Worm (Caenorhabditis elegans) whole organism, early embryonic: ENCODE measurements around the gene C25F9.12.

Source experiments
- B0310.2 ChIP-seq: sonication (generic microtip); optimal IDR thresholded peaks from 2 replicates; lab custom pipeline; 2016; ENCODE audit warnings: mild to moderate bottlenecking, missing genetic modification characterization, missing compliant biosample characterization
- F13C5.2 ChIP-seq: sonication (generic microtip); optimal IDR thresholded peaks from 2 replicates; lab custom pipeline; 2017; ENCODE audit warnings: mild to moderate bottlenecking, missing genetic modification characterization, inconsistent platforms, missing compliant biosample characterization
- aly-1 ChIP-seq: sonication (generic microtip); optimal IDR thresholded peaks from 2 replicates; lab custom pipeline; 2016; ENCODE audit warnings: missing genetic modification characterization, missing compliant biosample characterization
- ama-1 ChIP-seq: fragments of 150-350 bp; optimal IDR thresholded peaks from 2 replicates; lab custom pipeline; 2014
- ceh-13 ChIP-seq: fragments of 200-800 bp; sonication (Bioruptor generic); optimal IDR thresholded peaks from 2 replicates; lab custom pipeline; 2018; ENCODE audit warnings: mild to moderate bottlenecking, missing genetic modification characterization, missing compliant biosample characterization
- ceh-36 ChIP-seq: sonication (generic microtip); optimal IDR thresholded peaks from 2 replicates; lab custom pipeline; 2016; ENCODE audit warnings: missing genetic modification characterization, inconsistent platforms, missing compliant biosample characterization
- ets-7 ChIP-seq: sonication (generic microtip); optimal IDR thresholded peaks from 2 replicates; lab custom pipeline; 2016; ENCODE audit warnings: missing genotype, missing genetic modification characterization, missing compliant biosample characterization
- flt-1 ChIP-seq: fragments of 200-800 bp; sonication (Bioruptor generic); IDR thresholded peaks from 2 replicates; pipeline ENCODE4 v1.3.6; 2022; ENCODE audit warnings: missing genetic modification characterization, missing compliant biosample characterization
- hmbx-1 ChIP-seq: sonication (generic microtip); optimal IDR thresholded peaks from 2 replicates; lab custom pipeline; 2016; ENCODE audit warnings: mild to moderate bottlenecking, missing genetic modification characterization, missing compliant biosample characterization
- hmg-4 ChIP-seq: fragments of 200-800 bp; sonication (Bioruptor generic); optimal IDR thresholded peaks from 2 replicates; lab custom pipeline; 2018; ENCODE audit warnings: mild to moderate bottlenecking, missing genetic modification characterization, missing compliant biosample characterization
- hnd-1 ChIP-seq: sonication (generic microtip); optimal IDR thresholded peaks from 2 replicates; lab custom pipeline; 2016; ENCODE audit warnings: missing genetic modification characterization, missing compliant biosample characterization
- pes-1 ChIP-seq: fragments of 200-800 bp; sonication (Bioruptor generic); IDR thresholded peaks from 2 replicates; pipeline ENCODE4 v1.3.6; 2022; ENCODE audit warnings: missing genetic modification reagents, missing genetic modification characterization, missing compliant biosample characterization
- scrt-1 ChIP-seq: fragments of 200-800 bp; sonication (Bioruptor generic); IDR thresholded peaks from 2 replicates; pipeline ENCODE4 v1.3.6; 2022; ENCODE audit warnings: missing genetic modification characterization, missing compliant biosample characterization
- sea-1 ChIP-seq: fragments of 200-800 bp; sonication (Bioruptor generic); conservative IDR thresholded peaks from 2 replicates; pipeline ENCODE4 v1.3.6; 2022; ENCODE audit warnings: missing genetic modification characterization, missing compliant biosample characterization
- tbx-11 ChIP-seq: fragments of 200-800 bp; sonication (Bioruptor generic); IDR thresholded peaks from 2 replicates; pipeline ENCODE4 v1.3.6; 2022; ENCODE audit warnings: missing genetic modification characterization, missing compliant biosample characterization
- tbx-37 ChIP-seq: fragments of 200-800 bp; sonication (Bioruptor generic); conservative IDR thresholded peaks from 2 replicates; pipeline ENCODE4 v1.3.6; 2022; ENCODE audit warnings: missing genetic modification reagents, missing genetic modification characterization, missing compliant biosample characterization
- tra-4 ChIP-seq: sonication (generic microtip); optimal IDR thresholded peaks from 2 replicates; lab custom pipeline; 2017; ENCODE audit warnings: missing genetic modification characterization, missing compliant biosample characterization

Gene C25F9.12

DNA sequence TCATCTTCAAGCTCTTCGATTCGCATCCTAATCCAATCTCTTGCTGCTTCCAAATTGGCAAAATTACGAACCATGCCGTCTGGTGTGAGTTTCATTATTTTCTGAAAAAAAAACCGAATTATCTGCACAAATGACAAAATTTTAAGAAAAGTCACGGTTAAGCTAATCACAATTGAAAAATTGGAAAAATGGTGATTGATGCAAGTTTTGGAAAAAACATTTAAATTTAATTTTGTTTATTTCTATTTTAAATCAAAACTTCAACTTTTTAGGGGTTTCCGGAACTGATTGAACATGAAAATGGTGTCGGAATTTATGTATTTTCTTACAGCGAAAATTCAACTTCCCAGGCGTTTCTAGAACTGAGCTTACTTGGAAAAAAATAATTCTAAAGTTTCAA is at the start of gene C25F9.12:
Gene C25F9.12, minus strand, starts transcription at position 101 of the 400 bp plus-strand sequence.
- TF ChIP-seq ets-7 (tag; lab: Kevin White, UChicago): no peak
- TF ChIP-seq flt-1 (GFP tag; lab: Robert Waterston, UW): no peak
- no peak for TF ChIP-seq scrt-1 (GFP tag; lab: Robert Waterston, UW)
- no peak for TF ChIP-seq ceh-36 (tag; lab: Kevin White, UChicago)
- TF ChIP-seq tbx-11: no peak
- no peak for TF ChIP-seq hnd-1 (tag; lab: Kevin White, UChicago)
- TF ChIP-seq B0310.2 (tag; lab: Kevin White, UChicago): no peak
- TF ChIP-seq ceh-13 (GFP tag; lab: Kevin White, UChicago): no peak
- TF ChIP-seq hmg-4 (GFP tag; lab: Kevin White, UChicago): no peak

- TF ChIP-seq hnd-1 (tag; lab: Kevin White, UChicago): no peak
- TF ChIP-seq tra-4 (tag; lab: Kevin White, UChicago): no peak
- no peak for TF ChIP-seq ama-1 (lab: Kevin White, UChicago)
- no peak for TF ChIP-seq hmg-4 (GFP tag; lab: Kevin White, UChicago)
- no peak for TF ChIP-seq F13C5.2
- TF ChIP-seq tbx-11: no peak
Measured at ce11 chrV:19449544-19449943, 46.8 kb upstream of the C25F9.12 start, which contains the start of gene M04C3.5. Gene M04C3.5 (plus strand): TSS chrV:19449733.

DNA sequence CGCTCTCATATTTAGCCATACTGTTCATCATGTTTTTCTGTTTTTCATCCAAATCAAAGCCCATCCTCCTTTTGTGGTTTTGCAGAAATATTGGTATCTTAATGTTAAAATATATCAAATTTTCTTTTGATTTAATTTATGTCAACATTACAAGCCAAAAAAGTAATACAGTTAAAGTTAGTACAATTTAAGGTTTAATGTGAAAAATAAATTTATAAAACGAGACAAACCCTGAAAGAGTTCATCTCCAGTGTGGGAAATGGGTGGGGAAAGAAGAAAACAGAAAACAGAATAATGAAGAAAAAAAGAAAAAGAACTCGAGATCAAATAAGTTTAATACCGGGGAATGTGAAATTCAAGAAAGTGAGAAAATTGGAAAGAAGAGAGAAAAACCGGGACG is 46.0 kb upstream of the C25F9.12 start, which contains the start of gene M04C3.2:
Gene M04C3.2, minus strand, starts transcription at position 101 of the 400 bp plus-strand sequence.
- TF ChIP-seq F13C5.2: no peak
- TF ChIP-seq flt-1 (GFP tag; lab: Robert Waterston, UW): no peak
- TF ChIP-seq B0310.2 (tag; lab: Kevin White, UChicago): no peak
- no peak for TF ChIP-seq aly-1
- TF ChIP-seq hmbx-1 (tag; lab: Kevin White, UChicago): no peak
- TF ChIP-seq hmg-4 (GFP tag; lab: Kevin White, UChicago): no peak

ce11 chrV:19445442-19445841 is 42.7 kb upstream of the C25F9.12 start, which contains the start of gene M04C3.1:
Gene M04C3.1 (minus strand): TSS chrV:19445605.
- TF ChIP-seq sea-1 (GFP tag; lab: Robert Waterston, UW): no peak
- TF ChIP-seq ama-1 (lab: Kevin White, UChicago): no peak
- TF ChIP-seq hmg-4 (GFP tag; lab: Kevin White, UChicago): no peak

- TF ChIP-seq hnd-1 (tag; lab: Kevin White, UChicago) (no peak), aly-1 (no peak), B0310.2 (tag; lab: Kevin White, UChicago) (no peak), ceh-36 (tag; lab: Kevin White, UChicago) (no peak), scrt-1 (GFP tag; lab: Robert Waterston, UW) (no peak), hmbx-1 (tag; lab: Kevin White, UChicago) (no peak), tbx-37 (no peak), tbx-11 (no peak), ceh-13 (GFP tag; lab: Kevin White, UChicago) (no peak), tra-4 (tag; lab: Kevin White, UChicago) (no peak), sea-1 (GFP tag; lab: Robert Waterston, UW) (no peak), flt-1 (GFP tag; lab: Robert Waterston, UW) (no peak), ama-1 (lab: Kevin White, UChicago) (no peak), pes-1 (GFP tag; lab: Robert Waterston, UW) (no peak), F13C5.2 (no peak), ets-7 (tag; lab: Kevin White, UChicago) (no peak), hmg-4 (GFP tag; lab: Kevin White, UChicago) (no peak)
Measured at ce11 chrV:19443599-19443998, 40.8 kb upstream of the C25F9.12 start.

- TF ChIP-seq tbx-11: no peak
- no peak for TF ChIP-seq flt-1 (GFP tag; lab: Robert Waterston, UW)
- no peak for TF ChIP-seq hnd-1 (tag; lab: Kevin White, UChicago)
- no peak for TF ChIP-seq ets-7 (tag; lab: Kevin White, UChicago)
- no peak for TF ChIP-seq hmbx-1 (tag; lab: Kevin White, UChicago)
- no peak for TF ChIP-seq aly-1
- no peak for TF ChIP-seq ama-1 (lab: Kevin White, UChicago)
Measured at ce11 chrV:19436307-19436706, 33.6 kb upstream of the C25F9.12 start, which contains the start of gene C25F9.14. Gene C25F9.14 (plus strand): TSS chrV:19436484.

ce11 chrV:19433806-19434437 is 31.2 kb upstream of the C25F9.12 start, which contains the start of gene C25F9.16:
Gene C25F9.16 (plus strand): TSS chrV:19434387.
- TF ChIP-seq ets-7 (tag; lab: Kevin White, UChicago) (no peak), tra-4 (tag; lab: Kevin White, UChicago) (no peak), ceh-13 (GFP tag; lab: Kevin White, UChicago) (no peak), hmg-4 (GFP tag; lab: Kevin White, UChicago) (no peak), pes-1 (GFP tag; lab: Robert Waterston, UW) (no peak), ama-1 (lab: Kevin White, UChicago) (no peak), hmbx-1 (tag; lab: Kevin White, UChicago) (no peak), ceh-36 (tag; lab: Kevin White, UChicago) (no peak), hnd-1 (tag; lab: Kevin White, UChicago) (no peak), F13C5.2 (no peak), tbx-11 (no peak), flt-1 (GFP tag; lab: Robert Waterston, UW) (no peak), B0310.2 (tag; lab: Kevin White, UChicago) (no peak), aly-1 (no peak), scrt-1 (GFP tag; lab: Robert Waterston, UW) (no peak), sea-1 (GFP tag; lab: Robert Waterston, UW) (no peak), tbx-37 (no peak)
